Worm (Caenorhabditis elegans) whole organism, L1 larva: Measurements from ENCODE around the gene C07E3.8.

ENCODE experiments used
- C04F5.9 ChIP-seq: sonication (generic microtip); optimal IDR thresholded peaks from 2 replicates; lab custom pipeline; 2016; ENCODE audit warnings: missing genetic modification characterization, missing compliant biosample characterization
- C16A3.4 ChIP-seq: fragments of 150-350 bp; optimal IDR thresholded peaks from 2 replicates; lab custom pipeline; 2014; ENCODE audit warnings: missing biosample characterization, missing genetic modification characterization
- C34B4.2 ChIP-seq: sonication (generic microtip); optimal IDR thresholded peaks from 2 replicates; lab custom pipeline; 2017; ENCODE audit warnings: mild to moderate bottlenecking, missing genetic modification characterization, missing compliant biosample characterization
- F16B12.6 ChIP-seq: fragments of 150-350 bp; optimal IDR thresholded peaks from 2 replicates; lab custom pipeline; 2014; ENCODE audit warnings: missing biosample characterization, missing genetic modification characterization
- Y116A8C.19 ChIP-seq: sonication (generic microtip); optimal IDR thresholded peaks from 2 replicates; lab custom pipeline; 2016; ENCODE audit warnings: missing compliant biosample characterization, missing genetic modification characterization, borderline replicate concordance
- aha-1 ChIP-seq: fragments of 150-350 bp; optimal IDR thresholded peaks from 2 replicates; lab custom pipeline; 2014; ENCODE audit warnings: missing biosample characterization, missing genetic modification characterization
- alr-1 ChIP-seq: fragments of 200-800 bp; sonication (Bioruptor generic); optimal IDR thresholded peaks from 2 replicates; lab custom pipeline; 2018; ENCODE audit warnings: borderline replicate concordance, mild to moderate bottlenecking, missing genetic modification characterization, missing compliant biosample characterization
- ama-1 ChIP-seq: fragments of 150-350 bp; optimal IDR thresholded peaks from 2 replicates; lab custom pipeline; 2014
- blmp-1 ChIP-seq: fragments of 150-350 bp; optimal IDR thresholded peaks from 2 replicates; lab custom pipeline; 2014; ENCODE audit warnings: missing biosample characterization, missing genetic modification characterization
- ceh-8 ChIP-seq: fragments of 200-800 bp; sonication (Bioruptor generic); optimal IDR thresholded peaks from 2 replicates; lab custom pipeline; 2018; ENCODE audit warnings: mild to moderate bottlenecking, missing genetic modification characterization, moderate library complexity, missing compliant biosample characterization
- ceh-82 ChIP-seq, 3 experiments: fragments of 150-350 bp in 1 of 3; sonication (generic microtip) in 2 of 3; optimal IDR thresholded peaks; 2 replicates each; lab custom pipeline; 2014 to 2017; ENCODE audit warnings: missing biosample characterization in 3 of 3, missing genetic modification characterization in 3 of 3
- ceh-88 ChIP-seq: fragments of 200-800 bp; sonication (Bioruptor generic); IDR thresholded peaks from 2 replicates; pipeline ENCODE4 v1.3.6; 2022; ENCODE audit warnings: missing genetic modification characterization, missing compliant biosample characterization
- ceh-90 ChIP-seq: sonication (generic microtip); optimal IDR thresholded peaks from 2 replicates; lab custom pipeline; 2016; ENCODE audit warnings: missing genetic modification characterization, missing compliant biosample characterization
- ces-1 ChIP-seq: fragments of 150-350 bp; optimal IDR thresholded peaks from 2 replicates; lab custom pipeline; 2014; ENCODE audit warnings: missing biosample characterization, missing genetic modification reagents, missing genetic modification characterization
- efl-1 ChIP-seq, 4 experiments: fragments of 150-350 bp; optimal IDR thresholded peaks in 3 of 4; peaks in 1 of 4; 1 replicate in 1 of 4; 2 replicates in 3 of 4; lab custom pipeline; 2014; ENCODE audit warnings: missing biosample characterization in 2 of 4, missing genetic modification characterization in 2 of 4, missing genetic modification reagents in 2 of 4
- efl-3 ChIP-seq: fragments of 200-800 bp; sonication (Bioruptor generic); optimal IDR thresholded peaks from 2 replicates; lab custom pipeline; 2018; ENCODE audit warnings: mild to moderate bottlenecking, missing genetic modification characterization, missing compliant biosample characterization
- egl-13 ChIP-seq: sonication (generic microtip); optimal IDR thresholded peaks from 2 replicates; lab custom pipeline; 2016; ENCODE audit warnings: missing genotype, missing genetic modification reagents, missing genetic modification characterization, missing compliant biosample characterization
- egl-27 ChIP-seq, 2 experiments: fragments of 150-350 bp in 1 of 2; sonication (generic microtip); optimal IDR thresholded peaks; 3 replicates each; lab custom pipeline; 2017 to 2018; ENCODE audit warnings: missing biosample characterization in 2 of 2, missing genetic modification characterization in 2 of 2, missing genetic modification reagents in 2 of 2
- elt-2 ChIP-seq: sonication (generic microtip); optimal IDR thresholded peaks from 2 replicates; lab custom pipeline; 2016; ENCODE audit warnings: missing genetic modification characterization, mild to moderate bottlenecking, inconsistent platforms, missing compliant biosample characterization, missing genetic modification reagents
- ets-5 ChIP-seq: fragments of 200-800 bp; sonication (Bioruptor generic); IDR thresholded peaks from 2 replicates; pipeline ENCODE4 v1.3.6; 2022; ENCODE audit warnings: missing genetic modification characterization, missing compliant biosample characterization
- fkh-10 ChIP-seq: sonication (generic microtip); optimal IDR thresholded peaks from 2 replicates; lab custom pipeline; 2017; ENCODE audit warnings: missing biosample characterization, missing genetic modification reagents, missing genetic modification characterization
- fkh-4 ChIP-seq: sonication (generic microtip); optimal IDR thresholded peaks from 2 replicates; lab custom pipeline; 2016; ENCODE audit warnings: missing compliant biosample characterization, missing genetic modification characterization, borderline replicate concordance
- fkh-8 ChIP-seq: sonication (generic microtip); optimal IDR thresholded peaks from 2 replicates; lab custom pipeline; 2016; ENCODE audit warnings: mild to moderate bottlenecking, missing genetic modification characterization, missing compliant biosample characterization
- fos-1 ChIP-seq: fragments of 150-350 bp; optimal IDR thresholded peaks from 2 replicates; lab custom pipeline; 2014; ENCODE audit warnings: missing biosample characterization, missing genetic modification characterization
- hlh-17 ChIP-seq: fragments of 200-800 bp; sonication (Bioruptor generic); optimal IDR thresholded peaks from 2 replicates; lab custom pipeline; 2018; ENCODE audit warnings: missing genetic modification characterization, mild to moderate bottlenecking, missing compliant biosample characterization, moderate library complexity, borderline replicate concordance
- hpl-2 ChIP-seq: fragments of 150-350 bp; optimal IDR thresholded peaks from 2 replicates; lab custom pipeline; 2014; ENCODE audit warnings: missing biosample characterization, missing genetic modification reagents, missing genetic modification characterization
- irx-1 ChIP-seq: sonication (generic microtip); optimal IDR thresholded peaks from 2 replicates; lab custom pipeline; 2016; ENCODE audit warnings: missing genetic modification characterization, missing compliant biosample characterization
- isw-1 ChIP-seq: fragments of 200-800 bp; sonication (Bioruptor generic); IDR thresholded peaks from 2 replicates; pipeline ENCODE4 v1.3.6; 2022; ENCODE audit warnings: missing genetic modification characterization, missing compliant biosample characterization
- lin-13 ChIP-seq: fragments of 150-350 bp; optimal IDR thresholded peaks from 2 replicates; lab custom pipeline; 2014; ENCODE audit warnings: missing biosample characterization, missing genetic modification reagents, missing genetic modification characterization
- lin-15B ChIP-seq: fragments of 150-350 bp; sonication (generic microtip); optimal IDR thresholded peaks from 3 replicates; lab custom pipeline; 2014; ENCODE audit warnings: missing biosample characterization, missing genetic modification characterization
- lir-3 ChIP-seq: sonication (generic microtip); optimal IDR thresholded peaks from 2 replicates; lab custom pipeline; 2016; ENCODE audit warnings: mild to moderate bottlenecking, missing genetic modification characterization, moderate library complexity, missing compliant biosample characterization; ENCODE audit not compliant: poor library complexity
- mef-2 ChIP-seq: fragments of 150-350 bp; optimal IDR thresholded peaks from 2 replicates; lab custom pipeline; 2014; ENCODE audit warnings: missing biosample characterization, missing genetic modification characterization
- nhr-20 ChIP-seq: sonication (generic microtip); optimal IDR thresholded peaks from 2 replicates; lab custom pipeline; 2016; ENCODE audit warnings: mild to moderate bottlenecking, missing genetic modification characterization, missing compliant biosample characterization
- nhr-237 ChIP-seq: fragments of 150-350 bp; optimal IDR thresholded peaks from 2 replicates; lab custom pipeline; 2014; ENCODE audit warnings: missing biosample characterization, missing genetic modification characterization
- nhr-28 ChIP-seq: fragments of 150-350 bp; optimal IDR thresholded peaks from 2 replicates; lab custom pipeline; 2014; ENCODE audit warnings: missing biosample characterization, missing genetic modification characterization
- nhr-47 ChIP-seq: sonication (generic microtip); optimal IDR thresholded peaks from 2 replicates; lab custom pipeline; 2016; ENCODE audit warnings: mild to moderate bottlenecking, missing genetic modification characterization, moderate library complexity, missing compliant biosample characterization
- nhr-71 ChIP-seq: sonication (generic microtip); optimal IDR thresholded peaks from 2 replicates; lab custom pipeline; 2016; ENCODE audit warnings: mild to moderate bottlenecking, missing genetic modification characterization, moderate library complexity, missing compliant biosample characterization
- nhr-84 ChIP-seq: sonication (generic microtip); optimal IDR thresholded peaks from 2 replicates; lab custom pipeline; 2017; ENCODE audit warnings: missing biosample characterization, missing genetic modification characterization
- nhr-85 ChIP-seq: sonication (generic microtip); peaks from one replicate; lab custom pipeline; 2016; ENCODE audit warnings: missing genetic modification characterization, inconsistent platforms, missing compliant biosample characterization
- nhr-90 ChIP-seq: sonication (generic microtip); optimal IDR thresholded peaks from 2 replicates; lab custom pipeline; 2016; ENCODE audit warnings: mild to moderate bottlenecking, missing genetic modification characterization, missing compliant biosample characterization; ENCODE audit not compliant: poor library complexity
- pax-3 ChIP-seq: fragments of 200-800 bp; sonication (Bioruptor generic); optimal IDR thresholded peaks from 2 replicates; lab custom pipeline; 2018; ENCODE audit warnings: mild to moderate bottlenecking, missing genetic modification characterization, moderate library complexity, missing compliant biosample characterization
- pqm-1 ChIP-seq: sonication (generic microtip); optimal IDR thresholded peaks from 3 replicates; lab custom pipeline; 2017; ENCODE audit warnings: missing biosample characterization, missing genetic modification characterization
- snu-23 ChIP-seq: sonication (generic microtip); optimal IDR thresholded peaks from 2 replicates; lab custom pipeline; 2016; ENCODE audit warnings: missing genetic modification characterization, missing compliant biosample characterization
- sptf-1 ChIP-seq: fragments of 150-350 bp; optimal IDR thresholded peaks from 2 replicates; lab custom pipeline; 2014; ENCODE audit warnings: missing biosample characterization, missing genetic modification characterization
- sup-37 ChIP-seq: fragments of 200-800 bp; sonication (Bioruptor generic); optimal IDR thresholded peaks from 2 replicates; lab custom pipeline; 2018; ENCODE audit warnings: mild to moderate bottlenecking, missing genetic modification characterization, missing compliant biosample characterization
- swsn-7 ChIP-seq: sonication (generic microtip); optimal IDR thresholded peaks from 2 replicates; lab custom pipeline; 2016; ENCODE audit warnings: missing genetic modification characterization, missing compliant biosample characterization
- tbx-2 ChIP-seq: sonication (generic microtip); optimal IDR thresholded peaks from 2 replicates; lab custom pipeline; 2016; ENCODE audit warnings: missing genetic modification characterization, missing compliant biosample characterization
- unc-130 ChIP-seq: fragments of 150-350 bp; optimal IDR thresholded peaks from 2 replicates; lab custom pipeline; 2017; ENCODE audit warnings: missing biosample characterization, missing genetic modification characterization, inconsistent platforms
- xbp-1 ChIP-seq: sonication (generic microtip); optimal IDR thresholded peaks from 2 replicates; lab custom pipeline; 2016; ENCODE audit warnings: missing genetic modification characterization, missing compliant biosample characterization
- zag-1 ChIP-seq: fragments of 150-350 bp; optimal IDR thresholded peaks from 2 replicates; lab custom pipeline; 2014; ENCODE audit warnings: missing biosample characterization, missing genetic modification characterization
- ztf-4 ChIP-seq: fragments of 150-350 bp; optimal IDR thresholded peaks from 2 replicates; lab custom pipeline; 2014; ENCODE audit warnings: missing biosample characterization, missing genetic modification characterization

Gene C07E3.8

DNA sequence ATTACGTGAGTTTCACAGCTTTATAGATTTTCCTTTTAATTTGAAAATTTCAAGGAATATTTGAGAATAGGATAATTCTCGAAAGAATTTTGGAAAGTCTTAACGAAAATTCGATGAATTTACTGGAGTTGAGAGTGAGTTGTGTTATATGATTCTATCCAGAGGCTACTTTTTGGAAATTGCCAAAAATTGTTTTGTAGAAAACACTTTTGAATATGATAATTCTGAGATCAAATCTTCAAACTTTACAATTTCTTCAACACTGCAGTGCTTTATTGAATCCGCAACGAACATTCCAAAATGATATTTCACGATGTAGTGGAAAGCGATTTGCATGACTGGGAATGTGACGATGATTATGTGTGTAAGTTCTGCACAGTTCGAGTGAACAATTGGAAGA is at the start of gene C07E3.8:
Gene C07E3.8 (plus strand): TSS at position 301 of the 400 bp plus-strand sequence.
- TF ChIP-seq Y116A8C.19 (tag; lab: Kevin White, UChicago) (no peak), nhr-47 (tag; lab: Kevin White, UChicago) (no peak), nhr-84 (tag; lab: Kevin White, UChicago) (no peak), C34B4.2 (tag; lab: Kevin White, UChicago) (no peak), nhr-85 (tag; lab: Kevin White, UChicago) (no peak), ceh-88 (GFP tag; lab: Robert Waterston, UW) (no peak), hpl-2 (GFP tag; lab: Kevin White, UChicago) (no peak), xbp-1 (no peak), ama-1 (lab: Kevin White, UChicago) (no peak), alr-1 (no peak), zag-1 (tag; lab: Kevin White, UChicago) (no peak), isw-1 (GFP tag; lab: Robert Waterston, UW) (no peak)

DNA sequence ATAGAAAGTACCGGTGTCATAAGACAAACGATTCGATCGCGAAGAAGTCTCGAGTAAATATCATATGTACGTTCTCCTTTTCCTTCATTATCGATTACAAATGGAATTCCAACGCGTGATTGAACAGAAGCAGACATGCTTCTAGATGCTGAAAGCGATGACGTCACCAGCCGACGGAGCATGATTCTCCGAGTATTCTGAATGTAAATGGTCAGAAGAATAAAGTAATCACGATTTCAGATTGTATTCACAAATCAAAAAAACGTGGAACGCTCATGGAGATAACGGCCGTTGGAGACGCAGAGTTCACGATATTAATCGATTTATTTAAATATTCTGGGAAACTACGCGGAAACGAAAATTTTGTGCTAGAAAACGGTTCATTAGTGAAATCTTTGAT is 49.4 kb upstream of the C07E3.8 start, which contains the start of gene clpp-1:
Gene clpp-1 (minus strand): TSS at position 197 of the 400 bp plus-strand sequence.
- TF ChIP-seq aha-1 (tag; lab: Kevin White, UChicago) (no peak), lir-3 (tag; lab: Kevin White, UChicago) (no peak), fkh-8 (tag; lab: Kevin White, UChicago) (peak; percentile 28), fkh-10 (GFP tag; lab: Kevin White, UChicago) (no peak), nhr-85 (tag; lab: Kevin White, UChicago) (no peak), xbp-1 (no peak), ceh-82 (tag; optimal IDR thresholded peaks at IDR 0.05; lab: Kevin White, UChicago) (no peak), efl-3 (GFP tag; lab: Kevin White, UChicago) (no peak), hpl-2 (GFP tag; lab: Kevin White, UChicago) (no peak), C16A3.4 (tag; lab: Kevin White, UChicago) (no peak), nhr-71 (tag; lab: Kevin White, UChicago) (peak; percentile 42), lin-13 (no peak), ceh-8 (no peak), egl-27 (tag; optimal IDR thresholded peaks at IDR 0.05; lab: Kevin White, UChicago) (no peak), elt-2 (tag; lab: Kevin White, UChicago) (no peak), sptf-1 (tag; lab: Kevin White, UChicago) (no peak), zag-1 (tag; lab: Kevin White, UChicago) (no peak), C04F5.9 (tag; lab: Kevin White, UChicago) (no peak), ets-5 (GFP tag; lab: Robert Waterston, UW) (no peak), blmp-1 (tag; lab: Kevin White, UChicago) (no peak), tbx-2 (tag; lab: Kevin White, UChicago) (no peak), nhr-20 (tag; lab: Kevin White, UChicago) (no peak), fos-1 (tag; lab: Kevin White, UChicago) (no peak), efl-1 (optimal IDR thresholded peaks at IDR 0.05; lab: Kevin White, UChicago) (peak in 1 of 2 experiments; percentile 8), efl-1 (GFP tag; optimal IDR thresholded peaks at IDR 0.05 in 1 of 2; lab: Kevin White, UChicago) (peak in 1 of 2 experiments; percentile 84), C34B4.2 (tag; lab: Kevin White, UChicago) (no peak), lin-15B (no peak), hlh-17 (GFP tag; lab: Kevin White, UChicago) (no peak), irx-1 (tag; lab: Kevin White, UChicago) (no peak), F16B12.6 (tag; lab: Kevin White, UChicago) (no peak), nhr-28 (tag; lab: Kevin White, UChicago) (no peak), nhr-90 (no peak), egl-13 (tag; lab: Kevin White, UChicago) (no peak), nhr-84 (tag; lab: Kevin White, UChicago) (no peak), snu-23 (GFP tag; lab: Kevin White, UChicago) (peak; percentile 6), nhr-237 (no peak), ceh-90 (tag; lab: Kevin White, UChicago) (no peak), pqm-1 (tag; lab: Kevin White, UChicago) (no peak), sup-37 (no peak), ztf-4 (peak; percentile 60), mef-2 (tag; lab: Kevin White, UChicago) (no peak), ces-1 (GFP tag; lab: Kevin White, UChicago) (no peak), pax-3 (no peak), fkh-4 (tag; lab: Kevin White, UChicago) (no peak), swsn-7 (peak; percentile 11), unc-130 (tag; lab: Kevin White, UChicago) (no peak)
